Fruit fly (Drosophila melanogaster) whole organism, embryonic: ENCODE measurements around the gene Ca-Ma2d.

ENCODE experiments used
- Atf-2 ChIP-seq: fragments of 200-800 bp; sonication (Bioruptor generic); optimal IDR thresholded peaks from 2 replicates; lab custom pipeline; 2016; ENCODE audit warnings: missing biosample characterization, missing genetic modification characterization
- Bdp1 ChIP-seq: fragments of 200-800 bp; sonication (Bioruptor generic); optimal IDR thresholded peaks from 3 replicates; lab custom pipeline; 2016; ENCODE audit warnings: missing biosample characterization, missing genetic modification characterization
- BtbVII ChIP-seq: fragments of 200-800 bp; sonication (Bioruptor generic); optimal IDR thresholded peaks from 3 replicates; lab custom pipeline; 2017; ENCODE audit warnings: missing biosample characterization, mild to moderate bottlenecking, missing genetic modification characterization
- CG1024 ChIP-seq: fragments of 200-800 bp; sonication (Bioruptor generic); IDR thresholded peaks from 2 replicates; pipeline ENCODE4 v1.3.6; 2022; ENCODE audit warnings: missing biosample characterization, missing genetic modification characterization
- CG11723 ChIP-seq: fragments of 200-800 bp; sonication (Bioruptor generic); optimal IDR thresholded peaks from 2 replicates; lab custom pipeline; 2017; ENCODE audit warnings: missing biosample characterization, mild to moderate bottlenecking, missing genetic modification characterization
- CG12219 ChIP-seq: fragments of 200-800 bp; sonication (Bioruptor generic); optimal IDR thresholded peaks from 3 replicates; lab custom pipeline; 2018; ENCODE audit warnings: missing biosample characterization, mild to moderate bottlenecking, missing genetic modification characterization
- CG13894 ChIP-seq: fragments of 200-800 bp; sonication (Bioruptor generic); optimal IDR thresholded peaks from 3 replicates; lab custom pipeline; 2018; ENCODE audit warnings: missing biosample characterization, mild to moderate bottlenecking, missing genetic modification characterization, moderate library complexity
- CG1647 ChIP-seq: fragments of 200-800 bp; sonication (Bioruptor generic); optimal IDR thresholded peaks from 3 replicates; lab custom pipeline; 2016; ENCODE audit warnings: missing biosample characterization, missing genetic modification characterization
- CG16779 ChIP-seq: fragments of 200-800 bp; sonication (Bioruptor generic); IDR thresholded peaks from 2 replicates; pipeline ENCODE4 v1.3.6; 2022; ENCODE audit warnings: missing biosample characterization, missing genetic modification characterization
- CG17385 ChIP-seq: fragments of 200-800 bp; sonication (Bioruptor generic); optimal IDR thresholded peaks from 3 replicates; lab custom pipeline; 2018; ENCODE audit warnings: missing biosample characterization, mild to moderate bottlenecking, missing genetic modification characterization
- CG18599 ChIP-seq: fragments of 200-800 bp; sonication (Bioruptor generic); optimal IDR thresholded peaks from 3 replicates; lab custom pipeline; 2017; ENCODE audit warnings: missing biosample characterization, missing genetic modification characterization, mild to moderate bottlenecking, moderate library complexity, missing genetic modification reagents
- CG2712 ChIP-seq: fragments of 200-800 bp; optimal IDR thresholded peaks from 3 replicates; lab custom pipeline; 2019; ENCODE audit warnings: missing biosample characterization, mild to moderate bottlenecking, missing genetic modification characterization, moderate library complexity
- CG6175 ChIP-seq: fragments of 200-800 bp; sonication (Bioruptor generic); IDR thresholded peaks from 3 replicates; pipeline ENCODE4 v1.3.6; 2022; ENCODE audit warnings: missing biosample characterization, missing genetic modification characterization
- CG6654 ChIP-seq: fragments of 200-800 bp; sonication (Bioruptor generic); optimal IDR thresholded peaks from 2 replicates; lab custom pipeline; 2017; ENCODE audit warnings: missing biosample characterization, mild to moderate bottlenecking, missing genetic modification characterization
- CG9437 ChIP-seq: fragments of 200-800 bp; sonication (Bioruptor generic); optimal IDR thresholded peaks from 2 replicates; lab custom pipeline; 2018; ENCODE audit warnings: missing biosample characterization, mild to moderate bottlenecking, missing genetic modification characterization
- E2f2 ChIP-seq: fragments of 200-800 bp; sonication (Bioruptor generic); IDR thresholded peaks from 2 replicates; pipeline ENCODE4 v1.3.6; 2022; ENCODE audit warnings: missing biosample characterization, missing genetic modification characterization
- Elba2 ChIP-seq: fragments of 200-800 bp; sonication (Bioruptor generic); optimal IDR thresholded peaks from 3 replicates; lab custom pipeline; 2016; ENCODE audit warnings: missing biosample characterization, missing genetic modification characterization
- Fer3 ChIP-seq: fragments of 200-800 bp; sonication (Bioruptor generic); optimal IDR thresholded peaks from 2 replicates; lab custom pipeline; 2018; ENCODE audit warnings: missing biosample characterization, mild to moderate bottlenecking, missing genetic modification characterization, moderate library complexity
- Hr78 ChIP-seq, 2 experiments: fragments of 200-800 bp in 1 of 2; fragments of >200 bp in 1 of 2; sonication (Bioruptor generic) in 1 of 2; optimal IDR thresholded peaks; 2 replicates each; lab custom pipeline; 2017 to 2019; ENCODE audit warnings: missing biosample characterization in 2 of 2, missing genetic modification characterization in 2 of 2, mild to moderate bottlenecking in 1 of 2, moderate library complexity in 1 of 2
- Neu2 ChIP-seq: fragments of 200-800 bp; sonication (Bioruptor generic); optimal IDR thresholded peaks from 3 replicates; lab custom pipeline; 2016; ENCODE audit warnings: missing biosample characterization, missing genetic modification characterization, borderline replicate concordance
- Pdp1 ChIP-seq, 2 experiments: fragments of 200-800 bp; sonication (Bioruptor generic); optimal IDR thresholded peaks; 3 replicates each; lab custom pipeline; 2016; ENCODE audit warnings: missing biosample characterization in 2 of 2, missing genetic modification characterization in 2 of 2, mild to moderate bottlenecking in 1 of 2, moderate library complexity in 1 of 2
- Poxn ChIP-seq: fragments of 200-800 bp; sonication (Bioruptor generic); IDR thresholded peaks from 2 replicates; pipeline ENCODE4 v1.3.6; 2022; ENCODE audit warnings: missing biosample characterization, missing genetic modification characterization
- Scr ChIP-seq: fragments of 200-800 bp; sonication (Bioruptor generic); IDR thresholded peaks from 2 replicates; pipeline ENCODE4 v1.3.6; 2022; ENCODE audit warnings: missing biosample characterization, missing genetic modification characterization; ENCODE audit not compliant: partially characterized antibody
- Side ChIP-seq: fragments of 200-800 bp; sonication (Bioruptor generic); optimal IDR thresholded peaks from 2 replicates; lab custom pipeline; 2016; ENCODE audit warnings: missing biosample characterization, missing genetic modification characterization
- TFAM ChIP-seq: fragments of 200-800 bp; sonication (Bioruptor generic); optimal IDR thresholded peaks from 2 replicates; lab custom pipeline; 2017; ENCODE audit warnings: missing biosample characterization, missing genetic modification characterization, inconsistent platforms
- Taf1 ChIP-seq: fragments of 200-800 bp; sonication (Bioruptor generic); IDR thresholded peaks from 2 replicates; pipeline ENCODE4 v1.3.6; 2022; ENCODE audit warnings: missing biosample characterization, missing genetic modification characterization
- br ChIP-seq: fragments of >200 bp; optimal IDR thresholded peaks from 2 replicates; lab custom pipeline; 2017
- danr ChIP-seq: fragments of 200-800 bp; sonication (Bioruptor generic); IDR thresholded peaks from 2 replicates; pipeline ENCODE4 v1.3.6; 2022; ENCODE audit warnings: missing biosample characterization, missing genetic modification characterization
- dmrt11E ChIP-seq: fragments of 200-800 bp; sonication (Bioruptor generic); optimal IDR thresholded peaks from 3 replicates; lab custom pipeline; 2018; ENCODE audit warnings: missing biosample characterization, mild to moderate bottlenecking, missing genetic modification characterization, moderate library complexity
- grn ChIP-seq: fragments of 200-800 bp; sonication (Bioruptor generic); optimal IDR thresholded peaks from 3 replicates; lab custom pipeline; 2017; ENCODE audit warnings: missing biosample characterization, missing genetic modification characterization
- kni ChIP-seq: fragments of 200-800 bp; sonication (Bioruptor generic); optimal IDR thresholded peaks from 3 replicates; lab custom pipeline; 2017; ENCODE audit warnings: mild to moderate bottlenecking, missing biosample characterization, missing genetic modification reagents, missing genetic modification characterization
- nom ChIP-seq: fragments of 200-800 bp; sonication (Bioruptor generic); optimal IDR thresholded peaks from 2 replicates; lab custom pipeline; 2017; ENCODE audit warnings: missing biosample characterization, missing genetic modification characterization, mild to moderate bottlenecking, moderate library complexity, missing genetic modification reagents
- odd ChIP-seq: fragments of 200-800 bp; sonication (Bioruptor generic); optimal IDR thresholded peaks from 2 replicates; lab custom pipeline; 2017; ENCODE audit warnings: missing biosample characterization, mild to moderate bottlenecking, missing genetic modification characterization
- org-1 ChIP-seq: fragments of 200-800 bp; sonication (Bioruptor generic); optimal IDR thresholded peaks from 2 replicates; lab custom pipeline; 2017; ENCODE audit warnings: missing biosample characterization, missing genetic modification characterization
- phol ChIP-seq: fragments of 200-800 bp; sonication (Bioruptor generic); optimal IDR thresholded peaks from 3 replicates; lab custom pipeline; 2018; ENCODE audit warnings: missing biosample characterization, mild to moderate bottlenecking, missing genetic modification characterization, moderate library complexity
- pros ChIP-seq: fragments of 200-800 bp; sonication (Bioruptor generic); optimal IDR thresholded peaks from 3 replicates; lab custom pipeline; 2019; ENCODE audit warnings: missing biosample characterization, mild to moderate bottlenecking, missing genetic modification characterization, moderate library complexity
- ranshi ChIP-seq: fragments of 200-800 bp; sonication (Bioruptor generic); IDR thresholded peaks from 2 replicates; pipeline ENCODE4 v1.3.6; 2022; ENCODE audit warnings: missing biosample characterization, missing genetic modification characterization
- schlank ChIP-seq: fragments of 200-800 bp; sonication (Bioruptor generic); optimal IDR thresholded peaks from 2 replicates; lab custom pipeline; 2018; ENCODE audit warnings: missing biosample characterization, mild to moderate bottlenecking, missing genetic modification characterization
- sens ChIP-seq: fragments of 200-800 bp; sonication (Bioruptor generic); peaks from one replicate; lab custom pipeline; 2016; ENCODE audit warnings: missing biosample characterization, missing genetic modification characterization
- sna ChIP-seq: fragments of 200-800 bp; sonication (Bioruptor generic); IDR thresholded peaks from 2 replicates; pipeline ENCODE4 v1.3.6; 2022; ENCODE audit warnings: missing biosample characterization, missing genetic modification characterization; ENCODE audit not compliant: partially characterized antibody
- sqz ChIP-seq: fragments of 200-800 bp; sonication (Bioruptor generic); optimal IDR thresholded peaks from 3 replicates; lab custom pipeline; 2018; ENCODE audit warnings: missing biosample characterization, mild to moderate bottlenecking, missing genetic modification characterization
- twi ChIP-seq: fragments of 200-800 bp; optimal IDR thresholded peaks from 2 replicates; lab custom pipeline; 2019; ENCODE audit warnings: missing biosample characterization, mild to moderate bottlenecking, missing genetic modification characterization, moderate library complexity
- vfl ChIP-seq: fragments of 200-800 bp; sonication (Bioruptor generic); optimal IDR thresholded peaks from 2 replicates; lab custom pipeline; 2016; ENCODE audit warnings: missing biosample characterization, missing genetic modification characterization
- yki ChIP-seq: fragments of >200 bp; optimal IDR thresholded peaks from 3 replicates; lab custom pipeline; 2018
- zen ChIP-seq: fragments of 200-800 bp; sonication (Bioruptor generic); optimal IDR thresholded peaks from 3 replicates; lab custom pipeline; 2018; ENCODE audit warnings: missing biosample characterization, mild to moderate bottlenecking, missing genetic modification characterization, moderate library complexity
- zen2 ChIP-seq: fragments of 200-800 bp; sonication (Bioruptor generic); IDR thresholded peaks from 3 replicates; pipeline ENCODE4 v1.3.6; 2022; ENCODE audit warnings: missing biosample characterization, missing genetic modification characterization; ENCODE audit not compliant: partially characterized antibody
- zf30C ChIP-seq: fragments of 200-800 bp; sonication (Bioruptor generic); optimal IDR thresholded peaks from 3 replicates; lab custom pipeline; 2018; ENCODE audit warnings: missing biosample characterization, mild to moderate bottlenecking, missing genetic modification characterization

The Ca-Ma2d gene

dm6 chr2L:16267159-16268065, 36.1 kb downstream of the Ca-Ma2d start:
- TF ChIP-seq CG12219 (no peak), danr (GFP tag; lab: Robert Waterston, UW) (no peak), vfl (GFP tag; lab: Kevin White, UChicago) (no peak), Fer3 (tag; lab: Kevin White, UChicago) (no peak), dmrt11E (tag; lab: Kevin White, UChicago) (no peak), nom (GFP tag; lab: Kevin White, UChicago) (peak; percentile 27), Pdp1 (GFP tag; optimal IDR thresholded peaks at IDR 0.05; lab: Kevin White, UChicago) (no peak), CG6175 (GFP tag; lab: Robert Waterston, UW) (no peak), TFAM (no peak), org-1 (GFP tag; lab: Kevin White, UChicago) (no peak), zen2 (GFP tag; lab: Robert Waterston, UW) (no peak), CG9437 (GFP tag; lab: Kevin White, UChicago) (no peak), sens (peak; percentile 75)

DNA sequence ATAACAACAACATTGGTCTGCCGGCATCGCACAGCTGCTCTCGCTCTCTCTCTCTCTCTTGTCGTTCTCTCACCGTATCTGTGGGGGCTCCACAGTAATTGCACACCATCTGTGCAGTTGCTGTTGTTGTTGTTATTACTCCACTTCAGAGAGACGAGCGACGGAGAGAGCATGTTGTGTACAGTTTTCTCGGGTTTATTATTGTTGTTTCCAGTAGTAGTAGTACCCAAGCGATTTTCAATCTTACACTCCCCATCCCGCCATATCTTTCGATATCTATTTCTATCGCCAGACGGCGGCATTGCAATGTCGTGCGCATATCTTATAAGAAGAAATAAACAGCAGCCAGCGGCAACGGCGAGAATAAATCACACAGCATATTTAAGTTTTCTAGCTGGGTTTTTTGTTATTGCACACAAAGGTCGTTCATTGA, 36.8 kb downstream of the Ca-Ma2d start:
- TF ChIP-seq Poxn, result no peak
- peak; percentile 8 for TF ChIP-seq Neu2 (GFP tag; lab: Kevin White, UChicago)
- TF ChIP-seq Bdp1 (GFP tag; lab: Kevin White, UChicago), result no peak
- TF ChIP-seq BtbVII (GFP tag; lab: Kevin White, UChicago), result no peak
- TF ChIP-seq CG1024 (GFP tag; lab: Robert Waterston, UW), result no peak
- no peak for TF ChIP-seq E2f2 (GFP tag; lab: Robert Waterston, UW)
- TF ChIP-seq vfl (GFP tag; lab: Kevin White, UChicago), result no peak
- no peak for TF ChIP-seq zf30C (GFP tag; lab: Kevin White, UChicago)
- TF ChIP-seq pros, result peak; percentile 58
- TF ChIP-seq Taf1, result no peak
- no peak for TF ChIP-seq sna (GFP tag; lab: Robert Waterston, UW)
- peak; percentile 91 for TF ChIP-seq CG13894 (tag; lab: Kevin White, UChicago)
- TF ChIP-seq phol, result no peak
- TF ChIP-seq nom (GFP tag; lab: Kevin White, UChicago), result peak; percentile 8
- TF ChIP-seq ranshi (GFP tag; lab: Robert Waterston, UW), result no peak
- no peak for TF ChIP-seq Side
- peak; percentile 12 for TF ChIP-seq kni (GFP tag; lab: Kevin White, UChicago)
- peak; percentile 73 for TF ChIP-seq yki (lab: Kevin White, UChicago)
- no peak for TF ChIP-seq TFAM
- peak; percentile 2 for TF ChIP-seq odd
- TF ChIP-seq Elba2, result peak; percentile 8
- TF ChIP-seq CG16779 (GFP tag; lab: Robert Waterston, UW), result no peak
- no peak for TF ChIP-seq br (lab: Kevin White, UChicago)
- TF ChIP-seq CG11723 (GFP tag; lab: Kevin White, UChicago), result no peak
- TF ChIP-seq Scr (GFP tag; lab: Robert Waterston, UW), result no peak
- no peak for TF ChIP-seq CG18599 (GFP tag; lab: Kevin White, UChicago)
- peak in 1 of 2 experiments; percentile 11 for TF ChIP-seq Hr78 (GFP tag; optimal IDR thresholded peaks at IDR 0.05; lab: Kevin White, UChicago)
- TF ChIP-seq CG17385 (GFP tag; lab: Kevin White, UChicago), result peak; percentile 18
- peak; percentile 21 for TF ChIP-seq sqz (GFP tag; lab: Kevin White, UChicago)
- TF ChIP-seq CG6654, result no peak
- TF ChIP-seq schlank (tag; lab: Kevin White, UChicago), result no peak
- no peak for TF ChIP-seq CG1647
- peak; percentile 73 for TF ChIP-seq grn (GFP tag; lab: Kevin White, UChicago)
- TF ChIP-seq CG2712 (tag; lab: Kevin White, UChicago), result no peak
- no peak for TF ChIP-seq zen (tag; lab: Kevin White, UChicago)
- TF ChIP-seq Atf-2 (GFP tag; lab: Kevin White, UChicago), result no peak
- peak; percentile 56 for TF ChIP-seq twi (tag; lab: Kevin White, UChicago)
